Fruit fly (Drosophila melanogaster) whole organism, pupa: ENCODE measurements around the gene Muc68E.

Experiments
- CG12605 ChIP-seq: fragments of 200-800 bp; sonication (Bioruptor generic); IDR thresholded peaks from 2 replicates; pipeline ENCODE4 v1.3.6; 2022; ENCODE audit warnings: missing biosample characterization, missing genetic modification characterization
- CG13204 ChIP-seq: fragments of 200-800 bp; sonication (Bioruptor generic); optimal IDR thresholded peaks from 2 replicates; lab custom pipeline; 2018; ENCODE audit warnings: missing biosample characterization, mild to moderate bottlenecking, missing genetic modification characterization, moderate library complexity
- CG14655 ChIP-seq: fragments of 200-800 bp; sonication (Bioruptor generic); optimal IDR thresholded peaks from 3 replicates; lab custom pipeline; 2017; ENCODE audit warnings: mild to moderate bottlenecking, missing biosample characterization, missing genetic modification reagents, missing genetic modification characterization
- CG8301 ChIP-seq: fragments of 200-800 bp; sonication (Bioruptor generic); optimal IDR thresholded peaks from 2 replicates; lab custom pipeline; 2018; ENCODE audit warnings: missing biosample characterization, mild to moderate bottlenecking, missing genetic modification characterization
- Ets98B ChIP-seq: fragments of 200-800 bp; sonication (Bioruptor generic); IDR thresholded peaks from 2 replicates; pipeline ENCODE4 v1.3.6; 2022; ENCODE audit warnings: missing biosample characterization, missing genetic modification characterization
- Pif1A ChIP-seq: fragments of 200-800 bp; sonication (Bioruptor generic); optimal IDR thresholded peaks from 3 replicates; lab custom pipeline; 2016; ENCODE audit warnings: missing biosample characterization, missing genetic modification characterization
- Pif1B ChIP-seq: fragments of 200-800 bp; sonication (Bioruptor generic); optimal IDR thresholded peaks from 3 replicates; lab custom pipeline; 2016; ENCODE audit warnings: missing biosample characterization, missing genetic modification characterization
- Snoo ChIP-seq: fragments of 200-800 bp; sonication (Bioruptor generic); optimal IDR thresholded peaks from 3 replicates; lab custom pipeline; 2017; ENCODE audit warnings: missing biosample characterization, mild to moderate bottlenecking, missing genetic modification characterization, inconsistent platforms
- gl ChIP-seq: fragments of 200-800 bp; sonication (Bioruptor generic); optimal IDR thresholded peaks from 2 replicates; lab custom pipeline; 2018; ENCODE audit warnings: missing biosample characterization, mild to moderate bottlenecking, missing genetic modification characterization
- rn ChIP-seq: fragments of 200-800 bp; sonication (Bioruptor generic); IDR thresholded peaks from 2 replicates; pipeline ENCODE4 v1.3.6; 2022; ENCODE audit warnings: missing biosample characterization, missing genetic modification characterization

DNA sequence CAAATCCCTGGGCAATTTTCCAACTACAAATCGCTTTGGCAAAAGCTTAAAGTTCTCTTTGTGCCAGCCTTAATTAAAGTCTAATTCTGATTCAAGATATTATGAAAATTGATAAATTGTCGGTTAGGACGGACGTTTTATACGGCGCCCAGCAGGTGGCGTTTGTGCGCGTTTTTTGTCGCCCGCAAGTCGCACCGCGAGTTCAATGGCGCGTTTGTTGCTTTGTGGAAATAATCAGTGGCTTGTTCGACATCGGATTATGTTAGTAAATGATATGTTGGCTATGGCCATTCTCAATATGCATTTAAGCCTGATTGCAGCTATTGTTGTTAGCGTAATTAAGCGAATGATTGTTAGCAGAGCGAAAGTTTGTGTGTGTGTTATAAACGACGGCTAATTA is 49.1 kb upstream of the Muc68E start:
- no peak for TF ChIP-seq Ets98B
- TF ChIP-seq CG13204 = no peak
- no peak for TF ChIP-seq gl (tag; lab: Kevin White, UChicago)
- TF ChIP-seq CG12605 = no peak
- no peak for TF ChIP-seq Pif1B (GFP tag; lab: Kevin White, UChicago)
- no peak for TF ChIP-seq rn (GFP tag; lab: Robert Waterston, UW)
- no peak for TF ChIP-seq CG14655 (GFP tag; lab: Kevin White, UChicago)
- no peak for TF ChIP-seq CG8301 (tag; lab: Kevin White, UChicago)
- TF ChIP-seq Pif1A = no peak
- TF ChIP-seq Snoo = no peak
